Worm (Caenorhabditis elegans): ENCODE results near the gene F56B3.4.
"Not testable (repeated sequence)": the region's sequence is repeated elsewhere in the genome, so short reads cannot be mapped to it uniquely, and the experiment has no call there.

Gene F56B3.4

ce11 chrIV:771061-771460 is 23.0 kb downstream of the F56B3.4 start, which contains the start of gene F56B3.9:
TSS of gene F56B3.9 (plus strand) at chrIV:771361.
- TF ChIP-seq lin-54 (GFP tag; optimal IDR thresholded peaks at IDR 0.05); dox-1 (GFP tag; IDR thresholded peaks at IDR 0.05); ama-1 (optimal IDR thresholded peaks at IDR 0.05); ama-1 (GFP tag; optimal IDR thresholded peaks at IDR 0.05): not testable (repeated sequence)

- TF ChIP-seq mcd-1 (GFP tag; IDR thresholded peaks at IDR 0.05) (peak; percentile 85), D2030.7 (GFP tag; IDR thresholded peaks at IDR 0.05) (peak; percentile 28; the same call in 1 of the 2 replicates)
These were observed 24.0 kb downstream of the F56B3.4 start for ce11 chrIV:769931-770544.

ce11 chrIV:768312-768711 is 25.8 kb downstream of the F56B3.4 start, which contains the start of gene F56B3.2:
TSS of gene F56B3.2 (minus strand) at chrIV:768584.
- no peak for TF ChIP-seq repo-1 (tag; optimal IDR thresholded peaks at IDR 0.05)
- no peak for TF ChIP-seq lin-26 (GFP tag; IDR thresholded peaks at IDR 0.05)
- no peak for TF ChIP-seq sptf-2 (GFP tag; optimal IDR thresholded peaks at IDR 0.05)
- TF ChIP-seq nhr-27 (tag; optimal IDR thresholded peaks at IDR 0.05) = no peak
- no peak for TF ChIP-seq snpc-1.1 (tag; optimal IDR thresholded peaks at IDR 0.05; ENCODE audit: insufficient read depth)
- no peak for TF ChIP-seq nfyb-1 (GFP tag; IDR thresholded peaks at IDR 0.05)
- TF ChIP-seq mcd-1 (GFP tag; IDR thresholded peaks at IDR 0.05) = no peak
- no peak for TF ChIP-seq K11D2.4 (GFP tag; IDR thresholded peaks at IDR 0.05)
- TF ChIP-seq nhr-120 (GFP tag; IDR thresholded peaks at IDR 0.05) = no peak

ce11 chrIV:763377-764063 is 30.6 kb downstream of the F56B3.4 start, which contains the start of gene col-103:
TSS of gene col-103 (minus strand) at chrIV:763678.
- TF ChIP-seq lir-1 (GFP tag; conservative IDR thresholded peaks at IDR 0.05) (no peak), ama-1 (optimal IDR thresholded peaks at IDR 0.05) (peak; percentile 91), ama-1 (GFP tag; optimal IDR thresholded peaks at IDR 0.05) (no peak), lin-40 (tag; optimal IDR thresholded peaks at IDR 0.05) (peak; percentile 39), hmg-1.2 (GFP tag; IDR thresholded peaks at IDR 0.05) (peak; percentile 43), Y53G8AR.9 (GFP tag; conservative IDR thresholded peaks at IDR 0.05) (0 out of 2 replicates have a peak, but pooled peaks have one; percentile 16)

- no peak for TF ChIP-seq ceh-27 (GFP tag; optimal IDR thresholded peaks at IDR 0.05)
- no peak for TF ChIP-seq madf-10 (tag; optimal IDR thresholded peaks at IDR 0.05)
- no peak for TF ChIP-seq snpc-3.4 (tag; optimal IDR thresholded peaks at IDR 0.05)
- TF ChIP-seq lin-40 (tag; optimal IDR thresholded peaks at IDR 0.05) = no peak
- TF ChIP-seq ceh-100 (GFP tag; IDR thresholded peaks at IDR 0.05) = no peak
- no peak for TF ChIP-seq efl-1 (GFP tag; optimal IDR thresholded peaks at IDR 0.05)
- no peak for TF ChIP-seq hmg-1.2 (GFP tag; IDR thresholded peaks at IDR 0.05)
- no peak for TF ChIP-seq dpff-1 (tag; optimal IDR thresholded peaks at IDR 0.05)
- TF ChIP-seq tbp1 (GFP tag; optimal IDR thresholded peaks at IDR 0.05) = no peak
- no peak for TF ChIP-seq akir-1 (GFP tag; optimal IDR thresholded peaks at IDR 0.05)
- no peak for TF ChIP-seq ceh-91 (GFP tag; IDR thresholded peaks at IDR 0.05)
- TF ChIP-seq lsl-1 (GFP tag; optimal IDR thresholded peaks at IDR 0.05) = no peak
- TF ChIP-seq atf-7 (tag; optimal IDR thresholded peaks at IDR 0.05) = no peak
- TF ChIP-seq sdz-38 (tag; optimal IDR thresholded peaks at IDR 0.05) = no peak
- no peak for TF ChIP-seq unc-62 (GFP tag; optimal IDR thresholded peaks at IDR 0.05)
- no peak for TF ChIP-seq ZK185.1 (tag; optimal IDR thresholded peaks at IDR 0.05; ENCODE audit: poor library complexity, severe bottlenecking)
- peak; percentile 92 for TF ChIP-seq egrh-3 (GFP tag; IDR thresholded peaks at IDR 0.05)
- no peak for TF ChIP-seq Y53G8AR.9 (GFP tag; conservative IDR thresholded peaks at IDR 0.05)
- peak; percentile 31 for TF ChIP-seq repo-1 (tag; optimal IDR thresholded peaks at IDR 0.05)
- no peak for TF ChIP-seq F22D6.2 (tag; optimal IDR thresholded peaks at IDR 0.05)
- no peak for TF ChIP-seq ceh-58 (GFP tag; IDR thresholded peaks at IDR 0.05)
- TF ChIP-seq F37B4.10 (GFP tag; IDR thresholded peaks at IDR 0.05) = no peak
- TF ChIP-seq mes-4 (tag; optimal IDR thresholded peaks at IDR 0.05) = no peak
- peak; percentile 23; the same call in 1 of the 2 replicates for TF ChIP-seq mcd-1 (GFP tag; IDR thresholded peaks at IDR 0.05)
These were observed 31.3 kb downstream of the F56B3.4 start for ce11 chrIV:762486-763376.
